Fruit fly (Drosophila melanogaster) whole organism, embryonic: ENCODE results near the gene CG7565.
A peak's percentile ranks its signal among the peaks of the same experiment; 100 is the strongest.

ENCODE experiments used
- C15 ChIP-seq: fragments of 200-800 bp; sonication (Bioruptor generic); IDR thresholded peaks from 3 replicates; pipeline ENCODE4 v1.3.6; 2022; ENCODE audit warnings: missing biosample characterization, missing genetic modification characterization
- CG11504 ChIP-seq: fragments of 200-800 bp; sonication (Bioruptor generic); optimal IDR thresholded peaks from 3 replicates; lab custom pipeline; 2019; ENCODE audit warnings: missing biosample characterization, mild to moderate bottlenecking, missing genetic modification characterization, moderate library complexity
- CG11696 ChIP-seq: fragments of 200-800 bp; sonication (Bioruptor generic); IDR thresholded peaks from 2 replicates; pipeline ENCODE4 v1.3.6; 2022; ENCODE audit warnings: missing biosample characterization, missing genetic modification characterization
- CG12391 ChIP-seq: fragments of 200-800 bp; sonication (Bioruptor generic); optimal IDR thresholded peaks from 3 replicates; lab custom pipeline; 2018; ENCODE audit warnings: missing biosample characterization, mild to moderate bottlenecking, missing genetic modification characterization, moderate library complexity
- CG12744 ChIP-seq: fragments of 200-800 bp; sonication (Bioruptor generic); optimal IDR thresholded peaks from 2 replicates; lab custom pipeline; 2016; ENCODE audit warnings: missing biosample characterization, missing genetic modification characterization
- CG12942 ChIP-seq: fragments of 200-800 bp; sonication (Bioruptor generic); optimal IDR thresholded peaks from 3 replicates; lab custom pipeline; 2016; ENCODE audit warnings: missing biosample characterization, missing genetic modification characterization
- CG15073 ChIP-seq: fragments of 200-800 bp; sonication (Bioruptor generic); optimal IDR thresholded peaks from 2 replicates; lab custom pipeline; 2016; ENCODE audit warnings: missing biosample characterization, missing genetic modification characterization
- CG17385 ChIP-seq: fragments of 200-800 bp; sonication (Bioruptor generic); optimal IDR thresholded peaks from 3 replicates; lab custom pipeline; 2018; ENCODE audit warnings: missing biosample characterization, mild to moderate bottlenecking, missing genetic modification characterization
- CG17829 ChIP-seq: fragments of 200-800 bp; optimal IDR thresholded peaks from 2 replicates; lab custom pipeline; 2019; ENCODE audit warnings: missing biosample characterization, mild to moderate bottlenecking, missing genetic modification characterization, moderate library complexity
- CG30020 ChIP-seq: fragments of 200-800 bp; optimal IDR thresholded peaks from 2 replicates; lab custom pipeline; 2019; ENCODE audit warnings: missing biosample characterization, mild to moderate bottlenecking, missing genetic modification characterization, moderate library complexity
- CG31365 ChIP-seq: fragments of 200-800 bp; sonication (Bioruptor generic); optimal IDR thresholded peaks from 2 replicates; lab custom pipeline; 2018; ENCODE audit warnings: missing biosample characterization, mild to moderate bottlenecking, missing genetic modification characterization
- CG31441 ChIP-seq: fragments of 200-800 bp; sonication (Bioruptor generic); IDR thresholded peaks from 2 replicates; pipeline ENCODE4 v1.3.6; 2022; ENCODE audit warnings: missing biosample characterization, missing genetic modification characterization
- CG33213 ChIP-seq: fragments of 200-800 bp; sonication (Bioruptor generic); optimal IDR thresholded peaks from 3 replicates; lab custom pipeline; 2016; ENCODE audit warnings: missing biosample characterization, missing genetic modification characterization
- CG34224 ChIP-seq: fragments of 200-800 bp; sonication (Bioruptor generic); IDR thresholded peaks from 3 replicates; pipeline ENCODE4 v1.3.6; 2022; ENCODE audit warnings: missing biosample characterization, missing genetic modification characterization; ENCODE audit not compliant: partially characterized antibody
- CG9609 ChIP-seq: fragments of 200-800 bp; sonication (Bioruptor generic); optimal IDR thresholded peaks from 3 replicates; lab custom pipeline; 2016; ENCODE audit warnings: missing biosample characterization, missing genetic modification characterization
- CG9817 ChIP-seq: fragments of 200-800 bp; sonication (Bioruptor generic); optimal IDR thresholded peaks from 2 replicates; lab custom pipeline; 2018; ENCODE audit warnings: missing biosample characterization, mild to moderate bottlenecking, missing genetic modification characterization, moderate library complexity
- D19A ChIP-seq: fragments of 200-800 bp; optimal IDR thresholded peaks from 3 replicates; lab custom pipeline; 2019; ENCODE audit warnings: missing biosample characterization, mild to moderate bottlenecking, missing genetic modification characterization, moderate library complexity
- Doc3 ChIP-seq: fragments of 200-800 bp; sonication (Bioruptor generic); IDR thresholded peaks from 3 replicates; pipeline ENCODE4 v1.3.6; 2022; ENCODE audit warnings: missing biosample characterization, missing genetic modification characterization; ENCODE audit not compliant: partially characterized antibody
- Fer1 ChIP-seq: fragments of 200-800 bp; sonication (Bioruptor generic); optimal IDR thresholded peaks from 2 replicates; lab custom pipeline; 2017; ENCODE audit warnings: missing biosample characterization, mild to moderate bottlenecking, missing genetic modification characterization
- HLHmδ ChIP-seq: fragments of 200-800 bp; sonication (Bioruptor generic); optimal IDR thresholded peaks from 2 replicates; lab custom pipeline; 2018; ENCODE audit warnings: missing biosample characterization, mild to moderate bottlenecking, missing genetic modification characterization, moderate library complexity
- Max ChIP-seq: fragments of 200-800 bp; sonication (Bioruptor generic); optimal IDR thresholded peaks from 2 replicates; lab custom pipeline; 2016; ENCODE audit warnings: missing biosample characterization, mild to moderate bottlenecking, missing genetic modification characterization
- Oaz ChIP-seq: fragments of 200-800 bp; sonication (Bioruptor generic); IDR thresholded peaks from 2 replicates; pipeline ENCODE4 v1.3.6; 2022; ENCODE audit warnings: missing biosample characterization, missing genetic modification characterization
- Pdp1 ChIP-seq, 2 experiments: fragments of 200-800 bp; sonication (Bioruptor generic); optimal IDR thresholded peaks; 3 replicates each; lab custom pipeline; 2016; ENCODE audit warnings: missing biosample characterization in 2 of 2, missing genetic modification characterization in 2 of 2, mild to moderate bottlenecking in 1 of 2, moderate library complexity in 1 of 2
- Sox102F ChIP-seq: fragments of 200-800 bp; sonication (Bioruptor generic); optimal IDR thresholded peaks from 2 replicates; lab custom pipeline; 2018; ENCODE audit warnings: missing biosample characterization, mild to moderate bottlenecking, missing genetic modification characterization, moderate library complexity
- bigmax ChIP-seq: fragments of 200-800 bp; sonication (Bioruptor generic); optimal IDR thresholded peaks from 2 replicates; lab custom pipeline; 2018; ENCODE audit warnings: missing biosample characterization, mild to moderate bottlenecking, missing genetic modification characterization
- chm ChIP-seq: fragments of 200-800 bp; sonication (Bioruptor generic); IDR thresholded peaks from 2 replicates; pipeline ENCODE4 v1.3.6; 2022; ENCODE audit warnings: missing biosample characterization, missing genetic modification characterization
- ci ChIP-seq: fragments of 200-800 bp; sonication (Bioruptor generic); IDR thresholded peaks from 3 replicates; pipeline ENCODE4 v1.3.6; 2022; ENCODE audit warnings: missing biosample characterization, missing genetic modification characterization
- corto ChIP-seq: fragments of 200-800 bp; sonication (Bioruptor generic); optimal IDR thresholded peaks from 2 replicates; lab custom pipeline; 2016; ENCODE audit warnings: missing biosample characterization, mild to moderate bottlenecking, missing genetic modification characterization, moderate library complexity
- croc ChIP-seq: fragments of 200-800 bp; sonication (Bioruptor generic); conservative IDR thresholded peaks from 3 replicates; pipeline ENCODE4 v1.3.6; 2022; ENCODE audit warnings: missing biosample characterization, missing genetic modification characterization
- dimm ChIP-seq: fragments of 200-800 bp; sonication (Bioruptor generic); IDR thresholded peaks from 2 replicates; pipeline ENCODE4 v1.3.6; 2022; ENCODE audit warnings: missing biosample characterization, missing genetic modification characterization
- dmrt99B ChIP-seq: fragments of 200-800 bp; sonication (Bioruptor generic); optimal IDR thresholded peaks from 2 replicates; lab custom pipeline; 2018; ENCODE audit warnings: missing biosample characterization, mild to moderate bottlenecking, missing genetic modification characterization, moderate library complexity
- fu2 ChIP-seq: fragments of 200-800 bp; sonication (Bioruptor generic); optimal IDR thresholded peaks from 2 replicates; lab custom pipeline; 2016; ENCODE audit warnings: missing biosample characterization, missing genetic modification characterization
- gem ChIP-seq: fragments of 200-800 bp; sonication (Bioruptor generic); optimal IDR thresholded peaks from 2 replicates; lab custom pipeline; 2019; ENCODE audit warnings: missing biosample characterization, mild to moderate bottlenecking, missing genetic modification characterization, moderate library complexity
- gfzf ChIP-seq: fragments of 200-800 bp; sonication (Bioruptor generic); optimal IDR thresholded peaks from 2 replicates; lab custom pipeline; 2016; ENCODE audit warnings: missing biosample characterization, mild to moderate bottlenecking, missing genetic modification characterization, moderate library complexity
- jumu ChIP-seq: fragments of 200-800 bp; sonication (Bioruptor generic); optimal IDR thresholded peaks from 3 replicates; lab custom pipeline; 2016; ENCODE audit warnings: missing biosample characterization, missing genetic modification characterization
- ken ChIP-seq: fragments of 200-800 bp; sonication (Bioruptor generic); IDR thresholded peaks from 3 replicates; pipeline ENCODE4 v1.3.6; 2022; ENCODE audit warnings: missing biosample characterization, missing genetic modification characterization
- lilli ChIP-seq: fragments of 200-800 bp; sonication (Bioruptor generic); optimal IDR thresholded peaks from 3 replicates; lab custom pipeline; 2016; ENCODE audit warnings: missing biosample characterization, missing genetic modification characterization
- lmd ChIP-seq: fragments of 200-800 bp; sonication (Bioruptor generic); IDR thresholded peaks from 2 replicates; pipeline ENCODE4 v1.3.6; 2022; ENCODE audit warnings: missing biosample characterization, missing genetic modification characterization
- lola ChIP-seq, 3 experiments: fragments of >200 bp in 2 of 3; fragments of 200-800 bp in 1 of 3; sonication (Bioruptor generic) in 1 of 3; optimal IDR thresholded peaks; 2 replicates each; lab custom pipeline; 2017 to 2019; ENCODE audit warnings: missing biosample characterization in 3 of 3, missing genetic modification characterization in 3 of 3, mild to moderate bottlenecking in 1 of 3, moderate library complexity in 1 of 3
- luna ChIP-seq: fragments of 200-800 bp; sonication (Bioruptor generic); optimal IDR thresholded peaks from 2 replicates; lab custom pipeline; 2016; ENCODE audit warnings: missing biosample characterization, missing genetic modification characterization
- mam ChIP-seq: fragments of 200-800 bp; sonication (Bioruptor generic); optimal IDR thresholded peaks from 3 replicates; lab custom pipeline; 2016; ENCODE audit warnings: missing biosample characterization, missing genetic modification characterization
- nom ChIP-seq: fragments of 200-800 bp; sonication (Bioruptor generic); optimal IDR thresholded peaks from 2 replicates; lab custom pipeline; 2017; ENCODE audit warnings: missing biosample characterization, missing genetic modification characterization, mild to moderate bottlenecking, moderate library complexity, missing genetic modification reagents
- p53 ChIP-seq: fragments of 200-800 bp; sonication (Bioruptor generic); optimal IDR thresholded peaks from 2 replicates; lab custom pipeline; 2016; ENCODE audit warnings: missing biosample characterization, missing genetic modification characterization
- rib ChIP-seq: fragments of 200-800 bp; sonication (Bioruptor generic); IDR thresholded peaks from 2 replicates; pipeline ENCODE4 v1.3.6; 2022; ENCODE audit warnings: missing biosample characterization, missing genetic modification characterization
- sens ChIP-seq: fragments of 200-800 bp; sonication (Bioruptor generic); peaks from one replicate; lab custom pipeline; 2016; ENCODE audit warnings: missing biosample characterization, missing genetic modification characterization
- seq ChIP-seq: fragments of 200-800 bp; sonication (Bioruptor generic); IDR thresholded peaks from 2 replicates; pipeline ENCODE4 v1.3.6; 2022; ENCODE audit warnings: missing biosample characterization, missing genetic modification characterization
- so ChIP-seq: fragments of 200-800 bp; sonication (Bioruptor generic); IDR thresholded peaks from 3 replicates; pipeline ENCODE4 v1.3.6; 2022; ENCODE audit warnings: missing biosample characterization, missing genetic modification characterization
- sr ChIP-seq: fragments of 200-800 bp; sonication (Bioruptor generic); IDR thresholded peaks from 3 replicates; pipeline ENCODE4 v1.3.6; 2022; ENCODE audit warnings: missing biosample characterization, missing genetic modification characterization
- tap ChIP-seq: fragments of 200-800 bp; optimal IDR thresholded peaks from 3 replicates; lab custom pipeline; 2019; ENCODE audit warnings: missing biosample characterization, mild to moderate bottlenecking, missing genetic modification characterization, moderate library complexity
- tgo ChIP-seq: fragments of 200-800 bp; sonication (Bioruptor generic); IDR thresholded peaks from 3 replicates; pipeline ENCODE4 v1.3.6; 2022; ENCODE audit warnings: missing biosample characterization, missing genetic modification characterization
- tna ChIP-seq: fragments of 200-800 bp; sonication (Bioruptor generic); IDR thresholded peaks from 2 replicates; pipeline ENCODE4 v1.3.6; 2022; ENCODE audit warnings: missing biosample characterization, missing genetic modification characterization; ENCODE audit not compliant: partially characterized antibody

Gene CG7565

DNA sequence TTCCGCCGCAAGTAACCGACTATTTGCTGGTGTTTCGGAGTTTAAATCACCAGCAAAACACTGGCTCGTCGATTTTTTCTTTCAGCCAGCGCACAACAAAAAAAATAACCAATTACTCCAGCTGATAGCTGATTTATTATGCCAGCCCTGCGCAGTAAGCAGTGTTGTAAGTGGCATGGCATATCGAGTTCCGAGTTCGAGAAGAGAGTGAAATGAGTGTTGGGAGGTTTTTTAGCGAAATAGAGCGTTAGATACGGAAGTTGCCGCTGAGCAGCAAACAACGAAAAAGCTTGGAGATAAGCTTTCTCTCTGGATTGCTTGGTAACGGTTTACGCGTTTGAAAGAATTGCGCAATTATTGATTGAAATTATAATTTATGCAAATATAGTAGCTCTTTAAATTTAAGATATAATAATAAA, at the start of gene CG7565 (continued):
- peak; percentile 5 for TF ChIP-seq gem (tag; lab: Kevin White, UChicago)
- TF ChIP-seq ci: peak; percentile 49; the same call in 1 of the 3 replicates
- no peak for TF ChIP-seq lola (GFP tag; optimal IDR thresholded peaks at IDR 0.05; lab: Kevin White, UChicago)
- TF ChIP-seq Oaz (GFP tag; lab: Robert Waterston, UW): no peak
- TF ChIP-seq dmrt99B (tag; lab: Kevin White, UChicago): no peak
- TF ChIP-seq CG17385 (GFP tag; lab: Kevin White, UChicago): peak; percentile 50
- no peak for TF ChIP-seq rib (GFP tag; lab: Robert Waterston, UW)
- peak; percentile 19; the same call in 1 of the 2 replicates for TF ChIP-seq tna (GFP tag; lab: Robert Waterston, UW)
- TF ChIP-seq CG15073 (GFP tag; lab: Kevin White, UChicago): no peak
- no peak; the same call in 2 of the 3 replicates for TF ChIP-seq ken
- no peak for TF ChIP-seq gfzf (GFP tag; lab: Kevin White, UChicago)
- TF ChIP-seq C15 (GFP tag; lab: Robert Waterston, UW): no peak
- peak; percentile 22 for TF ChIP-seq D19A (tag; lab: Kevin White, UChicago)
- TF ChIP-seq Sox102F (GFP tag; lab: Kevin White, UChicago): no peak
- TF ChIP-seq chm: peak; percentile 75
- peak; percentile 70; the same call in 2 of the 3 replicates for TF ChIP-seq CG34224 (GFP tag; lab: Robert Waterston, UW)
- TF ChIP-seq CG12942: peak; percentile 18
- no peak for TF ChIP-seq CG9817 (tag; lab: Kevin White, UChicago)
- TF ChIP-seq lmd (GFP tag; lab: Robert Waterston, UW): peak; percentile 15; the same call in 1 of the 2 replicates
- peak; percentile 37 for TF ChIP-seq CG12744 (GFP tag; lab: Kevin White, UChicago)
- peak; percentile 12 for TF ChIP-seq jumu (GFP tag; lab: Kevin White, UChicago)
- TF ChIP-seq CG12391 (tag; lab: Kevin White, UChicago): peak; percentile 23
- peak; percentile 3 for TF ChIP-seq tap (tag; lab: Kevin White, UChicago)
- TF ChIP-seq CG9609: peak; percentile 16
- no peak for TF ChIP-seq CG11504 (tag; lab: Kevin White, UChicago)
- TF ChIP-seq HLHmδ: no peak
- TF ChIP-seq sr (GFP tag; lab: Robert Waterston, UW): no peak
- peak; percentile 23 for TF ChIP-seq fu2 (GFP tag; lab: Kevin White, UChicago)
- TF ChIP-seq CG30020 (tag; lab: Kevin White, UChicago): no peak
- peak; percentile 42 for TF ChIP-seq CG17829 (tag; lab: Kevin White, UChicago)
- TF ChIP-seq Fer1 (GFP tag; lab: Kevin White, UChicago): peak; percentile 81
- TF ChIP-seq CG11696 (GFP tag; lab: Robert Waterston, UW): no peak
- peak; percentile 60 for TF ChIP-seq lilli (GFP tag; lab: Kevin White, UChicago)
- TF ChIP-seq Pdp1 (GFP tag; optimal IDR thresholded peaks at IDR 0.05; lab: Kevin White, UChicago): peak in 1 of 2 experiments; percentile 88
- TF ChIP-seq sens (GFP tag; lab: Kevin White, UChicago): peak; percentile 69
- no peak for TF ChIP-seq croc (GFP tag; lab: Robert Waterston, UW)
- TF ChIP-seq Max: no peak
- TF ChIP-seq CG33213 (GFP tag; lab: Kevin White, UChicago): no peak
- no peak for TF ChIP-seq dimm (GFP tag; lab: Robert Waterston, UW)
- TF ChIP-seq CG31441: no peak; the same call in 1 of the 2 replicates
- peak; percentile 19 for TF ChIP-seq corto
- peak; percentile 60; the same call in 1 of the 3 replicates for TF ChIP-seq so (GFP tag; lab: Robert Waterston, UW)
- TF ChIP-seq p53 (GFP tag; lab: Kevin White, UChicago): no peak
- TF ChIP-seq mam (GFP tag; lab: Kevin White, UChicago): peak; percentile 30
- no peak for TF ChIP-seq tgo
- peak; percentile 33 for TF ChIP-seq CG31365 (tag; lab: Kevin White, UChicago)
- TF ChIP-seq bigmax: peak; percentile 60
- TF ChIP-seq Doc3 (GFP tag; lab: Robert Waterston, UW): peak; percentile 60; the same call in 1 of the 3 replicates
- TF ChIP-seq seq (GFP tag; lab: Robert Waterston, UW): no peak
- no peak for TF ChIP-seq nom (GFP tag; lab: Kevin White, UChicago)
- no peak for TF ChIP-seq luna (GFP tag; lab: Kevin White, UChicago)
